Fruit fly (Drosophila melanogaster) whole organism, embryonic: ENCODE measurements around the gene pigs.

Experiments
- Atf6 ChIP-seq: fragments of 200-800 bp; sonication (Bioruptor generic); IDR thresholded peaks from 2 replicates; pipeline ENCODE4 v1.3.6; 2022; ENCODE audit warnings: missing biosample characterization, missing genetic modification characterization
- CG10147 ChIP-seq: fragments of 200-800 bp; sonication (Bioruptor generic); optimal IDR thresholded peaks from 2 replicates; lab custom pipeline; 2019; ENCODE audit warnings: missing biosample characterization, mild to moderate bottlenecking, missing genetic modification characterization, moderate library complexity
- CG12299 ChIP-seq: fragments of 200-800 bp; sonication (Bioruptor generic); optimal IDR thresholded peaks from 2 replicates; lab custom pipeline; 2018; ENCODE audit warnings: missing biosample characterization, mild to moderate bottlenecking, missing genetic modification characterization
- CG12942 ChIP-seq: fragments of 200-800 bp; sonication (Bioruptor generic); optimal IDR thresholded peaks from 3 replicates; lab custom pipeline; 2016; ENCODE audit warnings: missing biosample characterization, missing genetic modification characterization
- CG13123 ChIP-seq: fragments of 200-800 bp; sonication (Bioruptor generic); optimal IDR thresholded peaks from 2 replicates; lab custom pipeline; 2016; ENCODE audit warnings: missing biosample characterization, missing genetic modification characterization
- CG14965 ChIP-seq: fragments of 200-800 bp; sonication (Bioruptor generic); optimal IDR thresholded peaks from 2 replicates; lab custom pipeline; 2016; ENCODE audit warnings: missing biosample characterization, missing genetic modification characterization, borderline replicate concordance
- CG15269 ChIP-seq: fragments of 200-800 bp; sonication (Bioruptor generic); optimal IDR thresholded peaks from 2 replicates; lab custom pipeline; 2018; ENCODE audit warnings: missing biosample characterization, mild to moderate bottlenecking, missing genetic modification characterization, moderate library complexity
- CG16779 ChIP-seq: fragments of 200-800 bp; sonication (Bioruptor generic); IDR thresholded peaks from 2 replicates; pipeline ENCODE4 v1.3.6; 2022; ENCODE audit warnings: missing biosample characterization, missing genetic modification characterization
- CG17186 ChIP-seq: fragments of 200-800 bp; sonication (Bioruptor generic); optimal IDR thresholded peaks from 3 replicates; lab custom pipeline; 2017; ENCODE audit warnings: missing biosample characterization, missing genetic modification reagents, missing genetic modification characterization
- CG17385 ChIP-seq: fragments of 200-800 bp; sonication (Bioruptor generic); optimal IDR thresholded peaks from 3 replicates; lab custom pipeline; 2018; ENCODE audit warnings: missing biosample characterization, mild to moderate bottlenecking, missing genetic modification characterization
- CG30020 ChIP-seq: fragments of 200-800 bp; optimal IDR thresholded peaks from 2 replicates; lab custom pipeline; 2019; ENCODE audit warnings: missing biosample characterization, mild to moderate bottlenecking, missing genetic modification characterization, moderate library complexity
- CG33557 ChIP-seq: fragments of 200-800 bp; sonication (Bioruptor generic); optimal IDR thresholded peaks from 2 replicates; lab custom pipeline; 2019; ENCODE audit warnings: missing biosample characterization, mild to moderate bottlenecking, missing genetic modification characterization, moderate library complexity
- CG6175 ChIP-seq: fragments of 200-800 bp; sonication (Bioruptor generic); IDR thresholded peaks from 3 replicates; pipeline ENCODE4 v1.3.6; 2022; ENCODE audit warnings: missing biosample characterization, missing genetic modification characterization
- CG6813 ChIP-seq: fragments of 200-800 bp; sonication (Bioruptor generic); optimal IDR thresholded peaks from 2 replicates; lab custom pipeline; 2017; ENCODE audit warnings: missing biosample characterization, missing genetic modification characterization, mild to moderate bottlenecking, moderate library complexity, missing genetic modification reagents
- CG7928 ChIP-seq: fragments of 200-800 bp; sonication (Bioruptor generic); optimal IDR thresholded peaks from 2 replicates; lab custom pipeline; 2017; ENCODE audit warnings: missing biosample characterization, mild to moderate bottlenecking, missing genetic modification characterization
- CG8281 ChIP-seq: fragments of 200-800 bp; sonication (Bioruptor generic); optimal IDR thresholded peaks from 2 replicates; lab custom pipeline; 2018; ENCODE audit warnings: missing biosample characterization, mild to moderate bottlenecking, missing genetic modification characterization, moderate library complexity
- CG8290 ChIP-seq, 3 experiments: fragments of 200-800 bp; sonication (Bioruptor generic); optimal IDR thresholded peaks; 2 replicates each; lab custom pipeline; 2016 to 2019; ENCODE audit warnings: missing biosample characterization in 3 of 3, missing genetic modification characterization in 3 of 3, mild to moderate bottlenecking in 2 of 3, moderate library complexity in 1 of 3
- CG9215 ChIP-seq: fragments of 200-800 bp; sonication (Bioruptor generic); IDR thresholded peaks from 2 replicates; pipeline ENCODE4 v1.3.6; 2022; ENCODE audit warnings: missing biosample characterization, missing genetic modification characterization
- CG9727 ChIP-seq: fragments of 200-800 bp; sonication (Bioruptor generic); optimal IDR thresholded peaks from 3 replicates; lab custom pipeline; 2017; ENCODE audit warnings: missing biosample characterization, mild to moderate bottlenecking, missing genetic modification characterization
- Fer1 ChIP-seq: fragments of 200-800 bp; sonication (Bioruptor generic); optimal IDR thresholded peaks from 2 replicates; lab custom pipeline; 2017; ENCODE audit warnings: missing biosample characterization, mild to moderate bottlenecking, missing genetic modification characterization
- GATAe ChIP-seq: fragments of 200-800 bp; sonication (Bioruptor generic); conservative IDR thresholded peaks from 2 replicates; pipeline ENCODE4 v1.3.6; 2022; ENCODE audit warnings: missing biosample characterization, missing genetic modification characterization
- Hmr ChIP-seq: fragments of 200-800 bp; sonication (Bioruptor generic); optimal IDR thresholded peaks from 3 replicates; lab custom pipeline; 2017; ENCODE audit warnings: mild to moderate bottlenecking, missing biosample characterization, missing genetic modification reagents, missing genetic modification characterization
- Hr51 ChIP-seq, 2 experiments: fragments of 200-800 bp; sonication (Bioruptor generic); optimal IDR thresholded peaks; 2 replicates in 1 of 2; 3 replicates in 1 of 2; lab custom pipeline; 2016 to 2018; ENCODE audit warnings: missing biosample characterization in 2 of 2, missing genetic modification characterization in 2 of 2, mild to moderate bottlenecking in 1 of 2, moderate library complexity in 1 of 2
- Kr ChIP-seq: fragments of 200-800 bp; sonication (Bioruptor generic); optimal IDR thresholded peaks from 2 replicates; lab custom pipeline; 2017; ENCODE audit warnings: missing biosample characterization, mild to moderate bottlenecking, missing genetic modification characterization
- NC2α ChIP-seq: fragments of 200-800 bp; sonication (Bioruptor generic); optimal IDR thresholded peaks from 2 replicates; lab custom pipeline; 2016; ENCODE audit warnings: missing biosample characterization, missing genetic modification characterization
- Pdp1 ChIP-seq, 2 experiments: fragments of 200-800 bp; sonication (Bioruptor generic); optimal IDR thresholded peaks; 3 replicates each; lab custom pipeline; 2016; ENCODE audit warnings: missing biosample characterization in 2 of 2, missing genetic modification characterization in 2 of 2, mild to moderate bottlenecking in 1 of 2, moderate library complexity in 1 of 2
- Poxn ChIP-seq: fragments of 200-800 bp; sonication (Bioruptor generic); IDR thresholded peaks from 2 replicates; pipeline ENCODE4 v1.3.6; 2022; ENCODE audit warnings: missing biosample characterization, missing genetic modification characterization
- Sry-δ ChIP-seq: fragments of 200-800 bp; sonication (Bioruptor generic); optimal IDR thresholded peaks from 2 replicates; lab custom pipeline; 2016; ENCODE audit warnings: missing biosample characterization, missing genetic modification characterization
- amos ChIP-seq: fragments of 200-800 bp; sonication (Bioruptor generic); IDR thresholded peaks from 2 replicates; pipeline ENCODE4 v1.3.6; 2022; ENCODE audit warnings: missing biosample characterization, missing genetic modification characterization; ENCODE audit not compliant: partially characterized antibody
- ato ChIP-seq: fragments of 200-800 bp; sonication (Bioruptor generic); IDR thresholded peaks from 2 replicates; pipeline ENCODE4 v1.3.6; 2022; ENCODE audit warnings: missing biosample characterization, missing genetic modification characterization; ENCODE audit not compliant: partially characterized antibody
- bab2 ChIP-seq: fragments of 200-800 bp; sonication (Bioruptor generic); optimal IDR thresholded peaks from 2 replicates; lab custom pipeline; 2016; ENCODE audit warnings: missing biosample characterization, missing genetic modification characterization
- bigmax ChIP-seq: fragments of 200-800 bp; sonication (Bioruptor generic); optimal IDR thresholded peaks from 2 replicates; lab custom pipeline; 2018; ENCODE audit warnings: missing biosample characterization, mild to moderate bottlenecking, missing genetic modification characterization
- dati ChIP-seq: fragments of 200-800 bp; sonication (Bioruptor generic); IDR thresholded peaks from 2 replicates; pipeline ENCODE4 v1.3.6; 2022; ENCODE audit warnings: missing biosample characterization, missing genetic modification characterization
- disco-r ChIP-seq: fragments of 200-800 bp; sonication (Bioruptor generic); optimal IDR thresholded peaks from 2 replicates; lab custom pipeline; 2016; ENCODE audit warnings: missing biosample characterization, missing genetic modification characterization
- dm ChIP-seq: fragments of 200-800 bp; sonication (Bioruptor generic); optimal IDR thresholded peaks from 3 replicates; lab custom pipeline; 2016; ENCODE audit warnings: missing biosample characterization, missing genetic modification characterization
- fru ChIP-seq: fragments of >200 bp; optimal IDR thresholded peaks from 2 replicates; lab custom pipeline; 2017
- h ChIP-seq: fragments of >200 bp; optimal IDR thresholded peaks from 2 replicates; lab custom pipeline; 2017
- ham ChIP-seq: fragments of 200-800 bp; sonication (Bioruptor generic); IDR thresholded peaks from 2 replicates; pipeline ENCODE4 v1.3.6; 2022; ENCODE audit warnings: missing biosample characterization, missing genetic modification characterization
- insv ChIP-seq, 2 experiments: fragments of 200-800 bp; sonication (Bioruptor generic); optimal IDR thresholded peaks; 3 replicates each; lab custom pipeline; 2016 to 2018; ENCODE audit warnings: missing biosample characterization in 2 of 2, missing genetic modification characterization in 2 of 2
- inv ChIP-seq: fragments of 200-800 bp; sonication (Bioruptor generic); IDR thresholded peaks from 2 replicates; pipeline ENCODE4 v1.3.6; 2022; ENCODE audit warnings: missing biosample characterization, missing genetic modification characterization; ENCODE audit not compliant: partially characterized antibody
- jigr1 ChIP-seq: fragments of 200-800 bp; sonication (Bioruptor generic); IDR thresholded peaks from 3 replicates; pipeline ENCODE4 v1.3.6; 2022; ENCODE audit warnings: missing biosample characterization, missing genetic modification characterization
- jumu ChIP-seq: fragments of 200-800 bp; sonication (Bioruptor generic); optimal IDR thresholded peaks from 3 replicates; lab custom pipeline; 2016; ENCODE audit warnings: missing biosample characterization, missing genetic modification characterization
- lab ChIP-seq: fragments of 200-800 bp; sonication (Bioruptor generic); optimal IDR thresholded peaks from 3 replicates; lab custom pipeline; 2017; ENCODE audit warnings: missing biosample characterization, missing genetic modification characterization, mild to moderate bottlenecking, moderate library complexity, missing genetic modification reagents
- lbe ChIP-seq: fragments of 200-800 bp; sonication (Bioruptor generic); optimal IDR thresholded peaks from 2 replicates; lab custom pipeline; 2016; ENCODE audit warnings: missing biosample characterization, mild to moderate bottlenecking, missing genetic modification characterization
- nerfin-1 ChIP-seq: fragments of 200-800 bp; sonication (Bioruptor generic); optimal IDR thresholded peaks from 3 replicates; lab custom pipeline; 2019; ENCODE audit warnings: missing biosample characterization, mild to moderate bottlenecking, missing genetic modification characterization, moderate library complexity
- nom ChIP-seq: fragments of 200-800 bp; sonication (Bioruptor generic); optimal IDR thresholded peaks from 2 replicates; lab custom pipeline; 2017; ENCODE audit warnings: missing biosample characterization, missing genetic modification characterization, mild to moderate bottlenecking, moderate library complexity, missing genetic modification reagents
- psq ChIP-seq: fragments of 200-800 bp; sonication (Bioruptor generic); optimal IDR thresholded peaks from 2 replicates; lab custom pipeline; 2017; ENCODE audit warnings: missing biosample characterization, missing genetic modification characterization
- sqz ChIP-seq: fragments of 200-800 bp; sonication (Bioruptor generic); optimal IDR thresholded peaks from 3 replicates; lab custom pipeline; 2018; ENCODE audit warnings: missing biosample characterization, mild to moderate bottlenecking, missing genetic modification characterization
- zen2 ChIP-seq: fragments of 200-800 bp; sonication (Bioruptor generic); IDR thresholded peaks from 3 replicates; pipeline ENCODE4 v1.3.6; 2022; ENCODE audit warnings: missing biosample characterization, missing genetic modification characterization; ENCODE audit not compliant: partially characterized antibody
- zfh1 ChIP-seq: fragments of 200-800 bp; sonication (Bioruptor generic); IDR thresholded peaks from 3 replicates; pipeline ENCODE4 v1.3.6; 2022; ENCODE audit warnings: missing biosample characterization, missing genetic modification characterization

pigs gene

dm6 chrX:6590681-6591289, 9.1 kb upstream of the pigs start, which contains the start of gene Pat1 (continued):
- TF ChIP-seq inv, result peak; percentile 78
- peak in 1 of 2 experiments; percentile 16 for TF ChIP-seq Hr51 (GFP tag; optimal IDR thresholded peaks at IDR 0.05; lab: Kevin White, UChicago)
- no peak for TF ChIP-seq CG33557 (GFP tag; lab: Kevin White, UChicago)
- TF ChIP-seq CG13123 (GFP tag; lab: Kevin White, UChicago), result no peak
- TF ChIP-seq fru, result no peak
- no peak for TF ChIP-seq dm
- no peak for TF ChIP-seq CG12299 (tag; lab: Kevin White, UChicago)
- no peak for TF ChIP-seq h (lab: Kevin White, UChicago)
- TF ChIP-seq CG17385 (GFP tag; lab: Kevin White, UChicago), result no peak
- TF ChIP-seq ham, result no peak
- peak; percentile 95 for TF ChIP-seq Sry-δ (GFP tag; lab: Kevin White, UChicago)
- TF ChIP-seq bab2 (GFP tag; lab: Kevin White, UChicago), result no peak
- TF ChIP-seq Kr (GFP tag; lab: Kevin White, UChicago), result no peak
- TF ChIP-seq zen2 (GFP tag; lab: Robert Waterston, UW), result peak; percentile 79
- peak; percentile 47 for TF ChIP-seq Fer1 (GFP tag; lab: Kevin White, UChicago)
- TF ChIP-seq CG30020 (tag; lab: Kevin White, UChicago), result peak; percentile 41
- peak; percentile 28 for TF ChIP-seq nom (GFP tag; lab: Kevin White, UChicago)
- TF ChIP-seq bigmax (GFP tag; lab: Kevin White, UChicago), result no peak
- TF ChIP-seq disco-r (GFP tag; lab: Kevin White, UChicago), result no peak
- TF ChIP-seq CG10147 (GFP tag; lab: Kevin White, UChicago), result peak; percentile 0
- TF ChIP-seq lab (GFP tag; lab: Kevin White, UChicago), result peak; percentile 53
- peak; percentile 3 to 63 for TF ChIP-seq Pdp1 (GFP tag; optimal IDR thresholded peaks at IDR 0.05; lab: Kevin White, UChicago)
- TF ChIP-seq CG8290 (GFP tag; optimal IDR thresholded peaks at IDR 0.05; lab: Kevin White, UChicago), result peak; percentile 7
- TF ChIP-seq CG8290 (tag; optimal IDR thresholded peaks at IDR 0.05; lab: Kevin White, UChicago), result peak in 1 of 2 experiments; percentile 77
- TF ChIP-seq psq (GFP tag; lab: Kevin White, UChicago), result no peak
- TF ChIP-seq CG15269 (tag; lab: Kevin White, UChicago), result no peak
- TF ChIP-seq jumu (GFP tag; lab: Kevin White, UChicago), result no peak
- no peak for TF ChIP-seq jigr1 (GFP tag; lab: Robert Waterston, UW)
- peak; percentile 47 for TF ChIP-seq Hmr (GFP tag; lab: Kevin White, UChicago)
- peak; percentile 41 for TF ChIP-seq nerfin-1 (tag; lab: Kevin White, UChicago)
- TF ChIP-seq CG9215, result no peak
- TF ChIP-seq CG14965, result no peak
- TF ChIP-seq NC2α, result no peak
- no peak for TF ChIP-seq Atf6
- peak; percentile 8 for TF ChIP-seq lbe
- no peak for TF ChIP-seq CG12942 (GFP tag; lab: Kevin White, UChicago)
- TF ChIP-seq CG9727, result no peak
- TF ChIP-seq zfh1 (GFP tag; lab: Robert Waterston, UW), result no peak
- TF ChIP-seq dati (GFP tag; lab: Robert Waterston, UW), result no peak
- TF ChIP-seq sqz (GFP tag; lab: Kevin White, UChicago), result no peak
- no peak for TF ChIP-seq CG16779 (GFP tag; lab: Robert Waterston, UW)
- no peak for TF ChIP-seq CG8281 (tag; lab: Kevin White, UChicago)
- peak; percentile 93 for TF ChIP-seq CG17186 (GFP tag; lab: Kevin White, UChicago)
- peak; percentile 92 for TF ChIP-seq amos
- TF ChIP-seq CG6175 (GFP tag; lab: Robert Waterston, UW), result no peak
- peak; percentile 76 for TF ChIP-seq ato (GFP tag; lab: Robert Waterston, UW)
- TF ChIP-seq CG6813 (GFP tag; lab: Kevin White, UChicago), result no peak
- TF ChIP-seq CG7928 (GFP tag; lab: Kevin White, UChicago), result peak; percentile 31
- no peak for TF ChIP-seq Poxn
- no peak for TF ChIP-seq insv (GFP tag; optimal IDR thresholded peaks at IDR 0.05; lab: Kevin White, UChicago)
- TF ChIP-seq GATAe (GFP tag; lab: Robert Waterston, UW), result no peak
